Worm (Caenorhabditis elegans): ENCODE measurements around the gene oma-1.

Gene oma-1

ce11 chrIV:8888525-8889026, at the start of gene oma-1:
TSS of gene oma-1 (plus strand) at chrIV:8888976.
- no peak for TF ChIP-seq med-1 (GFP tag; optimal IDR thresholded peaks at IDR 0.05; ENCODE audit: insufficient read depth)

ce11 chrIV:8840161-8840765, 48.5 kb upstream of the oma-1 start, which contains the start of the genes T28C6.11 and T11B7.1:
TSS of gene T28C6.11 (minus strand) at chrIV:8840261.
TSS of gene T11B7.1 (plus strand) at chrIV:8840715.
- TF ChIP-seq T22C8.4 (GFP tag; IDR thresholded peaks at IDR 0.05) (no peak), cog-1 (tag; optimal IDR thresholded peaks at IDR 0.05) (no peak), ztf-29 (GFP tag; IDR thresholded peaks at IDR 0.05) (no peak), flt-1 (GFP tag; IDR thresholded peaks at IDR 0.05) (no peak), tab-1 (GFP tag; IDR thresholded peaks at IDR 0.05) (no peak), med-1 (GFP tag; optimal IDR thresholded peaks at IDR 0.05; ENCODE audit: insufficient read depth) (no peak), klf-2 (GFP tag; conservative IDR thresholded peaks at IDR 0.05) (no peak), ztf-23 (GFP tag; IDR thresholded peaks at IDR 0.05) (no peak), ref-1 (GFP tag; conservative IDR thresholded peaks at IDR 0.05) (no peak)

ce11 chrIV:8844457-8844856, 44.3 kb upstream of the oma-1 start, which contains the start of gene T11B7.2:
TSS of gene T11B7.2 (minus strand) at chrIV:8844557.
- TF ChIP-seq med-1 (GFP tag; optimal IDR thresholded peaks at IDR 0.05; ENCODE audit: insufficient read depth), result no peak
- TF ChIP-seq klf-2 (GFP tag; conservative IDR thresholded peaks at IDR 0.05), result no peak
- TF ChIP-seq tab-1 (GFP tag; IDR thresholded peaks at IDR 0.05), result no peak
- no peak for TF ChIP-seq flt-1 (GFP tag; IDR thresholded peaks at IDR 0.05)
- no peak for TF ChIP-seq cog-1 (tag; optimal IDR thresholded peaks at IDR 0.05)
- no peak for TF ChIP-seq ref-1 (GFP tag; conservative IDR thresholded peaks at IDR 0.05)
- TF ChIP-seq ztf-29 (GFP tag; IDR thresholded peaks at IDR 0.05), result no peak
- TF ChIP-seq ztf-23 (GFP tag; IDR thresholded peaks at IDR 0.05), result no peak
- TF ChIP-seq T22C8.4 (GFP tag; IDR thresholded peaks at IDR 0.05), result no peak

ce11 chrIV:8845922-8846321, 42.9 kb upstream of the oma-1 start:
- TF ChIP-seq ztf-23 (GFP tag; IDR thresholded peaks at IDR 0.05) (no peak), ref-1 (GFP tag; conservative IDR thresholded peaks at IDR 0.05) (no peak), tab-1 (GFP tag; IDR thresholded peaks at IDR 0.05) (no peak), med-1 (GFP tag; optimal IDR thresholded peaks at IDR 0.05; ENCODE audit: insufficient read depth) (no peak), T22C8.4 (GFP tag; IDR thresholded peaks at IDR 0.05) (no peak), flt-1 (GFP tag; IDR thresholded peaks at IDR 0.05) (no peak), cog-1 (tag; optimal IDR thresholded peaks at IDR 0.05) (no peak), ztf-29 (GFP tag; IDR thresholded peaks at IDR 0.05) (no peak), klf-2 (GFP tag; conservative IDR thresholded peaks at IDR 0.05) (no peak)

- no peak for TF ChIP-seq ztf-29 (GFP tag; IDR thresholded peaks at IDR 0.05)
- no peak for TF ChIP-seq med-1 (GFP tag; optimal IDR thresholded peaks at IDR 0.05; ENCODE audit: insufficient read depth)
- no peak for TF ChIP-seq T22C8.4 (GFP tag; IDR thresholded peaks at IDR 0.05)
- TF ChIP-seq klf-2 (GFP tag; conservative IDR thresholded peaks at IDR 0.05), result no peak
- no peak for TF ChIP-seq tab-1 (GFP tag; IDR thresholded peaks at IDR 0.05)
- no peak for TF ChIP-seq ref-1 (GFP tag; conservative IDR thresholded peaks at IDR 0.05)
- TF ChIP-seq flt-1 (GFP tag; IDR thresholded peaks at IDR 0.05), result no peak
- no peak for TF ChIP-seq cog-1 (tag; optimal IDR thresholded peaks at IDR 0.05)
- no peak for TF ChIP-seq ztf-23 (GFP tag; IDR thresholded peaks at IDR 0.05)
These were observed 40.9 kb upstream of the oma-1 start, which contains the start of gene col-118 for ce11 chrIV:8847918-8848317. TSS of gene col-118 (plus strand) at chrIV:8848218.

ce11 chrIV:8848983-8849382, 39.8 kb upstream of the oma-1 start:
- TF ChIP-seq med-1 (GFP tag; optimal IDR thresholded peaks at IDR 0.05; ENCODE audit: insufficient read depth) (no peak), flt-1 (GFP tag; IDR thresholded peaks at IDR 0.05) (no peak), cog-1 (tag; optimal IDR thresholded peaks at IDR 0.05) (no peak), T22C8.4 (GFP tag; IDR thresholded peaks at IDR 0.05) (no peak)

ce11 chrIV:8850807-8851206, 38.0 kb upstream of the oma-1 start:
- TF ChIP-seq ztf-23 (GFP tag; IDR thresholded peaks at IDR 0.05) (no peak), cog-1 (tag; optimal IDR thresholded peaks at IDR 0.05) (no peak), T22C8.4 (GFP tag; IDR thresholded peaks at IDR 0.05) (no peak), med-1 (GFP tag; optimal IDR thresholded peaks at IDR 0.05; ENCODE audit: insufficient read depth) (no peak), klf-2 (GFP tag; conservative IDR thresholded peaks at IDR 0.05) (no peak), tab-1 (GFP tag; IDR thresholded peaks at IDR 0.05) (no peak), flt-1 (GFP tag; IDR thresholded peaks at IDR 0.05) (no peak), ztf-29 (GFP tag; IDR thresholded peaks at IDR 0.05) (no peak), ref-1 (GFP tag; conservative IDR thresholded peaks at IDR 0.05) (no peak)

ce11 chrIV:8852194-8852593, 36.6 kb upstream of the oma-1 start, which contains the start of gene alp-1:
TSS of gene alp-1 (plus strand) at chrIV:8852494.
- no peak for TF ChIP-seq klf-2 (GFP tag; conservative IDR thresholded peaks at IDR 0.05)
- TF ChIP-seq tab-1 (GFP tag; IDR thresholded peaks at IDR 0.05), result no peak
- no peak for TF ChIP-seq cog-1 (tag; optimal IDR thresholded peaks at IDR 0.05)
- TF ChIP-seq ref-1 (GFP tag; conservative IDR thresholded peaks at IDR 0.05), result no peak
- no peak for TF ChIP-seq med-1 (GFP tag; optimal IDR thresholded peaks at IDR 0.05; ENCODE audit: insufficient read depth)
- no peak for TF ChIP-seq ztf-23 (GFP tag; IDR thresholded peaks at IDR 0.05)
- no peak for TF ChIP-seq T22C8.4 (GFP tag; IDR thresholded peaks at IDR 0.05)
- no peak for TF ChIP-seq flt-1 (GFP tag; IDR thresholded peaks at IDR 0.05)
- no peak for TF ChIP-seq ztf-29 (GFP tag; IDR thresholded peaks at IDR 0.05)

- no peak for TF ChIP-seq ztf-29 (GFP tag; IDR thresholded peaks at IDR 0.05)
- TF ChIP-seq ref-1 (GFP tag; conservative IDR thresholded peaks at IDR 0.05), result no peak
- TF ChIP-seq klf-2 (GFP tag; conservative IDR thresholded peaks at IDR 0.05), result no peak
- TF ChIP-seq cog-1 (tag; optimal IDR thresholded peaks at IDR 0.05), result no peak
- no peak for TF ChIP-seq flt-1 (GFP tag; IDR thresholded peaks at IDR 0.05)
- no peak for TF ChIP-seq ztf-23 (GFP tag; IDR thresholded peaks at IDR 0.05)
- TF ChIP-seq med-1 (GFP tag; optimal IDR thresholded peaks at IDR 0.05; ENCODE audit: insufficient read depth), result no peak
- no peak for TF ChIP-seq tab-1 (GFP tag; IDR thresholded peaks at IDR 0.05)
- no peak for TF ChIP-seq T22C8.4 (GFP tag; IDR thresholded peaks at IDR 0.05)
These were observed 35.5 kb upstream of the oma-1 start for ce11 chrIV:8853301-8853700.

- TF ChIP-seq ztf-29 (GFP tag; IDR thresholded peaks at IDR 0.05) (no peak), T22C8.4 (GFP tag; IDR thresholded peaks at IDR 0.05) (no peak), med-1 (GFP tag; optimal IDR thresholded peaks at IDR 0.05; ENCODE audit: insufficient read depth) (no peak), cog-1 (tag; optimal IDR thresholded peaks at IDR 0.05) (no peak), ztf-23 (GFP tag; IDR thresholded peaks at IDR 0.05) (no peak), klf-2 (GFP tag; conservative IDR thresholded peaks at IDR 0.05) (no peak), flt-1 (GFP tag; IDR thresholded peaks at IDR 0.05) (no peak), tab-1 (GFP tag; IDR thresholded peaks at IDR 0.05) (no peak), ref-1 (GFP tag; conservative IDR thresholded peaks at IDR 0.05) (no peak)
These were observed 32.8 kb upstream of the oma-1 start, which contains the start of gene T11B7.5 for ce11 chrIV:8855963-8856362. TSS of gene T11B7.5 (minus strand) at chrIV:8856063.
